Fruit fly (Drosophila melanogaster): Measurements from ENCODE around the gene Mpv17.

The Mpv17 gene

DNA sequence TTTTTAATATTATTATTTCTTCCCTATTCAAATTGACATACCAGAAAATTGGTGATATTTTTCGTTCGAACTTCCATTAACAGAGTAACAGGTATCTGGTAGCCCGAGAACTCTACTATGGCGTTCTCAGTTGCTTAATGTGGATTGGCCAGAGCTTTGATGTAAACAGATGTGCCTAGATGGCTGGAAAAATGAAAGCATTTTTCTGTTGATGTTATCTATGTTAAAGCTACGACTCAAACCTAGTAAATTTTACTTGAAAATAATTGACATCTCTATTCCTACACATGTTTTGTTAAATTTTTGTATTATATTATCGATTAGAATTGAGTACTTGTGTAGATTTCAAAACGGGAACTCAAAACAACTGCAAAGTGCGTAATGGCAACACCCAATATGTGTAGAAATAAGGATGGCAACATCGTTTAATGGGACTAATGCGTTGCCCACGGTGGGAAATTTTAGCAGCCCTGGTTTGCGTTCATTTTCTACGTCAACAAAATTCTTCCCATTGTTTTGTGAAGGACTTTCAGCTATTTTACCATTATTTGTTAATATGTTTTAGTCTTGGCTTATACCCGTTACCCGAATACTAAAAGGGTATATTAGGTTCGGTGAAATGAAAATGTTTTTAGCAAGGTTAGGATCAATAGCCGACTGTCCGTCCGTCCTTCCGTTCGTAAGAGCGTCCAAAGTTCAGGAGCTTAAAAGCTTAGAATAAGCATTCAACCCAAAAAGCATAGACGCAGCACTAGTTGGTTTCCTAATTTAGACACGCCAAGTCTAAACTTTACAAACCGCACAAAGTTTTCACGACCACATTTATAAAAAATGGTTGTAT, 49.3 kb downstream of the Mpv17 start (continued):
- TF ChIP-seq CG31365 (tag; optimal IDR thresholded peaks at IDR 0.05) (peak; percentile 36), CG11695 (GFP tag; IDR thresholded peaks at IDR 0.05) (0 out of 3 replicates have a peak, but pooled peaks have one; percentile 27), CG14441 (GFP tag; IDR thresholded peaks at IDR 0.05) (no peak), vnd (GFP tag; IDR thresholded peaks at IDR 0.05; ENCODE audit: partially characterized antibody) (peak; percentile 68; the same call in 1 of the 3 replicates)
